Worm (Caenorhabditis elegans) whole organism, L4 larva: Measurements from ENCODE around the gene str-246.

Source experiments
- R02D3.7 ChIP-seq: fragments of 150-350 bp; sonication (generic microtip); optimal IDR thresholded peaks from 3 replicates; lab custom pipeline; 2014; ENCODE audit warnings: missing biosample characterization, missing genetic modification characterization
- cey-2 ChIP-seq: sonication (generic microtip); optimal IDR thresholded peaks from 3 replicates; lab custom pipeline; 2017; ENCODE audit warnings: missing genetic modification characterization, mild to moderate bottlenecking, missing compliant biosample characterization, antibody characterized with exemption, borderline replicate concordance; ENCODE audit not compliant: insufficient read depth
- dmd-6 ChIP-seq: fragments of 200-800 bp; sonication (Bioruptor generic); IDR thresholded peaks from 2 replicates; pipeline ENCODE4 v1.3.6; 2022; ENCODE audit warnings: missing genetic modification reagents, missing genetic modification characterization, missing compliant biosample characterization
- egl-27 ChIP-seq: sonication (generic microtip); optimal IDR thresholded peaks from 3 replicates; lab custom pipeline; 2017; ENCODE audit warnings: missing biosample characterization, missing genetic modification reagents, missing genetic modification characterization
- lin-13 ChIP-seq: fragments of 150-350 bp; optimal IDR thresholded peaks from 2 replicates; lab custom pipeline; 2014; ENCODE audit warnings: missing biosample characterization, missing genetic modification reagents, missing genetic modification characterization
- lin-29 ChIP-seq: fragments of 200-800 bp; sonication (Bioruptor generic); IDR thresholded peaks from 2 replicates; pipeline ENCODE4 v1.3.6; 2022; ENCODE audit warnings: missing genetic modification reagents, missing genetic modification characterization, missing compliant biosample characterization
- mdl-1 ChIP-seq, 2 experiments: fragments of 150-350 bp in 1 of 2; sonication (generic microtip) in 1 of 2; optimal IDR thresholded peaks; 2 replicates each; lab custom pipeline; 2014 to 2017; ENCODE audit warnings: missing biosample characterization in 2 of 2, missing genetic modification characterization in 2 of 2
- mep-1 ChIP-seq: fragments of 150-350 bp; sonication (generic microtip); optimal IDR thresholded peaks from 3 replicates; lab custom pipeline; 2014; ENCODE audit warnings: missing biosample characterization, missing genetic modification characterization
- nhr-48 ChIP-seq: sonication (generic microtip); optimal IDR thresholded peaks from 2 replicates; lab custom pipeline; 2016; ENCODE audit warnings: mild to moderate bottlenecking, missing genetic modification characterization, missing compliant biosample characterization
- nhr-6 ChIP-seq: fragments of 150-350 bp; optimal IDR thresholded peaks from 2 replicates; lab custom pipeline; 2014; ENCODE audit warnings: missing biosample characterization, missing genetic modification characterization
- set-16 ChIP-seq: fragments of 200-800 bp; sonication (Bioruptor generic); IDR thresholded peaks from 2 replicates; pipeline ENCODE4 v1.3.6; 2022; ENCODE audit warnings: missing genetic modification reagents, missing genetic modification characterization, missing compliant biosample characterization
- snpc-4 ChIP-seq: fragments of 150-350 bp; optimal IDR thresholded peaks from 2 replicates; lab custom pipeline; 2014; ENCODE audit warnings: missing biosample characterization, missing genetic modification characterization
- ztf-11 ChIP-seq: fragments of 150-350 bp; optimal IDR thresholded peaks from 2 replicates; lab custom pipeline; 2014; ENCODE audit warnings: missing biosample characterization, missing genetic modification characterization

DNA sequence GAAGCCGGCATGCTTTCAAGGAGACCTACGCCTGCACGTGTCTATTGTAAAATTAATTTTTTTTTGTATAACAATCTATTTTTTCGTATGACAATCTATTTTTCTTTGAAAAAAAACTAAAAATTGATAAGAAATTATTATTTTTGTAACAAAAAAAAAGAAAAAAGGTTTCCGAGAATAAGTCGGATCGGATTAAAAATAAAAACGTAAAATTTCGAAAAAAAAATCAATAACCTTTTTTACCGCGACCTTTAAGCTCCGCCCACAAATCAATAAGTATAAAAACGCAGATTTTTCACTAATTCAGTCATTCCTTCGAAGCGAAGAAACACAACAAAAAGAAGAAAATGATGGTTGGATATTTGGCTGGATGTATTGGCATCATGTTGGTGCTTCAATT lies 1.9 kb downstream of the str-246 start, which contains the start of gene W09D6.4:
- no peak for TF ChIP-seq nhr-6
- TF ChIP-seq ztf-11 (tag; lab: Kevin White, UChicago) = no peak
- TF ChIP-seq mep-1 (tag; lab: Kevin White, UChicago) = no peak
- TF ChIP-seq egl-27 (tag; lab: Kevin White, UChicago) = no peak
- no peak for TF ChIP-seq lin-13 (GFP tag; lab: Kevin White, UChicago)
- no peak for TF ChIP-seq R02D3.7
- no peak for TF ChIP-seq lin-29 (GFP tag; lab: Robert Waterston, UW)
- no peak for TF ChIP-seq nhr-48 (tag; lab: Kevin White, UChicago)
- no peak for TF ChIP-seq dmd-6 (GFP tag; lab: Robert Waterston, UW)
- no peak for TF ChIP-seq mdl-1 (tag; optimal IDR thresholded peaks at IDR 0.05; lab: Kevin White, UChicago)
- no peak for TF ChIP-seq set-16 (GFP tag; lab: Robert Waterston, UW)
- no peak for TF ChIP-seq cey-2 (tag; lab: Kevin White, UChicago)
- TF ChIP-seq snpc-4 (tag; lab: Kevin White, UChicago) = no peak
